Fruit fly (Drosophila melanogaster): ENCODE data around the gene CG8036.

CG8036 gene

dm6 chr3R:8658688-8659087 lies 9.0 kb upstream of the CG8036 start (continued):
- TF ChIP-seq CG10321 (GFP tag; IDR thresholded peaks at IDR 0.05) (peak; percentile 13; the same call in 1 of the 2 replicates), eve (GFP tag; optimal IDR thresholded peaks at IDR 0.05) (no peak), CG4360 (GFP tag; IDR thresholded peaks at IDR 0.05) (0 out of 2 replicates have a peak, but pooled peaks have one; percentile 43), toy (GFP tag; IDR thresholded peaks at IDR 0.05) (no peak), emc (GFP tag; optimal IDR thresholded peaks at IDR 0.05) (no peak), mirr (GFP tag; optimal IDR thresholded peaks at IDR 0.05) (no peak), Trl (optimal IDR thresholded peaks at IDR 0.05) (peak; percentile 71 to 80), Trl (GFP tag; optimal IDR thresholded peaks at IDR 0.05) (no peak), Ets97D (GFP tag; optimal IDR thresholded peaks at IDR 0.05) (no peak), stc (GFP tag; IDR thresholded peaks at IDR 0.05) (no peak), sr (GFP tag; IDR thresholded peaks at IDR 0.05) (0 out of 3 replicates have a peak, but pooled peaks have one; percentile 33), tgo (GFP tag; IDR thresholded peaks at IDR 0.05) (no peak), CG7963 (GFP tag; IDR thresholded peaks at IDR 0.05; ENCODE audit: partially characterized antibody) (no peak), cwo (GFP tag; optimal IDR thresholded peaks at IDR 0.05) (no peak), gem (tag; optimal IDR thresholded peaks at IDR 0.05) (no peak), oc (tag; optimal IDR thresholded peaks at IDR 0.05) (no peak), CG12769 (tag; optimal IDR thresholded peaks at IDR 0.05) (peak; percentile 76), bowl (GFP tag; IDR thresholded peaks at IDR 0.05) (peak; percentile 16; the same call in 1 of the 2 replicates), CG16863 (GFP tag; optimal IDR thresholded peaks at IDR 0.05) (no peak), scrt (GFP tag; optimal IDR thresholded peaks at IDR 0.05) (peak; percentile 91), CG11504 (tag; optimal IDR thresholded peaks at IDR 0.05) (peak; percentile 89), fd96Cb (tag; optimal IDR thresholded peaks at IDR 0.05) (no peak), sqz (GFP tag; optimal IDR thresholded peaks at IDR 0.05) (no peak), CG32767 (GFP tag; IDR thresholded peaks at IDR 0.05) (0 out of 2 replicates have a peak, but pooled peaks have one; percentile 11), NC2β (GFP tag; optimal IDR thresholded peaks at IDR 0.05) (no peak), repo (GFP tag; optimal IDR thresholded peaks at IDR 0.05) (no peak), HmgD (GFP tag; optimal IDR thresholded peaks at IDR 0.05) (no peak), CG12744 (GFP tag; optimal IDR thresholded peaks at IDR 0.05) (no peak), lmd (GFP tag; IDR thresholded peaks at IDR 0.05) (no peak), HHEX (GFP tag; optimal IDR thresholded peaks at IDR 0.05) (no peak), CG1792 (GFP tag; optimal IDR thresholded peaks at IDR 0.05) (no peak), CG34224 (GFP tag; IDR thresholded peaks at IDR 0.05; ENCODE audit: partially characterized antibody) (peak; percentile 22; the same call in 1 of the 3 replicates), dan (GFP tag; IDR thresholded peaks at IDR 0.05) (no peak), pros (GFP tag; optimal IDR thresholded peaks at IDR 0.05) (no peak), ftz-f1 (GFP tag; optimal IDR thresholded peaks at IDR 0.05) (no peak), CG16813 (GFP tag; IDR thresholded peaks at IDR 0.05; ENCODE audit: partially characterized antibody) (0 out of 3 replicates have a peak, but pooled peaks have one; percentile 7), Rfx (GFP tag; IDR thresholded peaks at IDR 0.05) (peak; percentile 4; the same call in 1 of the 2 replicates), dm (GFP tag; optimal IDR thresholded peaks at IDR 0.05) (no peak), vvl (GFP tag; IDR thresholded peaks at IDR 0.05) (0 out of 2 replicates have a peak, but pooled peaks have one; percentile 12), CG14667 (GFP tag; IDR thresholded peaks at IDR 0.05) (no peak), nau (GFP tag; optimal IDR thresholded peaks at IDR 0.05) (no peak)

dm6 chr3R:8659200-8659897 lies 8.3 kb upstream of the CG8036 start:
- TF ChIP-seq CG9932 (GFP tag; IDR thresholded peaks at IDR 0.05) (peak; percentile 72), row (GFP tag; IDR thresholded peaks at IDR 0.05) (peak; percentile 82), CG17568 (GFP tag; optimal IDR thresholded peaks at IDR 0.05) (no peak), Vsx1 (GFP tag; optimal IDR thresholded peaks at IDR 0.05) (peak; percentile 10), ci (GFP tag; IDR thresholded peaks at IDR 0.05) (peak; percentile 79), H15 (GFP tag; IDR thresholded peaks at IDR 0.05) (no peak), onecut (GFP tag; IDR thresholded peaks at IDR 0.05) (peak; percentile 51), mld (GFP tag; IDR thresholded peaks at IDR 0.05; ENCODE audit: partially characterized antibody) (no peak), gsb (GFP tag; IDR thresholded peaks at IDR 0.05) (peak; percentile 40; the same call in 1 of the 2 replicates), corto (GFP tag; optimal IDR thresholded peaks at IDR 0.05) (no peak), CG17328 (GFP tag; IDR thresholded peaks at IDR 0.05) (peak; percentile 44; the same call in 1 of the 2 replicates), tio (GFP tag; optimal IDR thresholded peaks at IDR 0.05) (no peak), CTCF (GFP tag; optimal IDR thresholded peaks at IDR 0.05) (peak; percentile 19)

Measured in whole organism, embryonic.